Fruit fly (Drosophila melanogaster): ENCODE results near the gene IKKbeta.

DNA sequence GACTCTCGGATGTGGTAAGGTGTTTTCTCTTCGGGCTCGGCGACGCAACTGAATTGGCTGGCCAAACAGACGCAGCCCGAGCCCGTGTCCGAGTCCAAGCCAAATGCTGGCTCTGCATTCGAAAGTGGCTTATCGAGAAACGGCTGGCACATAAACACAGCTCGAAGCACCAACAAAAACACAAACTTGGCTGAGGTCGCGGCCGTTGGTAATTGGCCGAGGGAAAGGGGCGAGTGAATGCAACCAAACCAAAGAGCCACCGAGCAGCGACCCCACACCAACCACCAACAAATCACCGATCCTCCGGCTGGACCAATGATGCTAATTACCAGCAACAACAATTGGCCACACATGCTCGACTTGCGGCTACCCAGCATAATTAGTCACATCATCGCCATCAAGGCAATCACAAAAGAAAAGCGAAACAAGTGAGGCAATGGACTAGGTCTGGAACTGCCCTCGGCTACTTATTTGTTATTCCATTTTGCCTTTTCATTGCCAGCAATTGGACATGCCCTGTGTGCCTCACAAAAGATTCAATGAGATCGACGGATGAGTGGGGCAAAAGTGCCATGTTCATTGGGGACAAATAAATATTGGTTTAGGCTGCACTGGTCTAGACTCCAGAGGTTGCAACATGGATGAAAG, 31.8 kb upstream of the IKKbeta start, which contains the start of gene CG32855:
- no peak for TF ChIP-seq lz (GFP tag; optimal IDR thresholded peaks at IDR 0.05)
- no peak for TF ChIP-seq ss (GFP tag; optimal IDR thresholded peaks at IDR 0.05)
- TF ChIP-seq CG6854 (GFP tag; optimal IDR thresholded peaks at IDR 0.05): no peak
- no peak for TF ChIP-seq net (GFP tag; optimal IDR thresholded peaks at IDR 0.05)
- TF ChIP-seq CG32006 (GFP tag; optimal IDR thresholded peaks at IDR 0.05): peak; percentile 45
- no peak for TF ChIP-seq CG6163 (GFP tag; IDR thresholded peaks at IDR 0.05)
